Fruit fly (Drosophila melanogaster) whole organism, prepupa: ENCODE measurements around the gene CG7201.
A peak's percentile ranks its signal among the peaks of the same experiment; 100 is the strongest.

Source experiments
- CG10631 ChIP-seq: fragments of 200-800 bp; sonication (Bioruptor generic); optimal IDR thresholded peaks from 2 replicates; lab custom pipeline; 2016; ENCODE audit warnings: missing biosample characterization, missing genetic modification characterization
- CG10669 ChIP-seq: fragments of 200-800 bp; sonication (Bioruptor generic); optimal IDR thresholded peaks from 3 replicates; lab custom pipeline; 2018; ENCODE audit warnings: missing biosample characterization, mild to moderate bottlenecking, missing genetic modification characterization, moderate library complexity
- CG11294 ChIP-seq: fragments of 200-800 bp; sonication (Bioruptor generic); IDR thresholded peaks from 2 replicates; pipeline ENCODE4 v1.3.6; 2022; ENCODE audit warnings: missing biosample characterization, missing genetic modification characterization
- CG15336 ChIP-seq: fragments of 200-800 bp; sonication (Bioruptor generic); IDR thresholded peaks from 2 replicates; pipeline ENCODE4 v1.3.6; 2022; ENCODE audit warnings: missing biosample characterization, missing genetic modification characterization
- CG1621 ChIP-seq: fragments of 200-800 bp; sonication (Bioruptor generic); optimal IDR thresholded peaks from 3 replicates; lab custom pipeline; 2018; ENCODE audit warnings: missing biosample characterization, mild to moderate bottlenecking, missing genetic modification characterization
- CG16779 ChIP-seq: fragments of 200-800 bp; sonication (Bioruptor generic); optimal IDR thresholded peaks from 3 replicates; lab custom pipeline; 2017; ENCODE audit warnings: missing biosample characterization, mild to moderate bottlenecking, missing genetic modification characterization
- CG3032 ChIP-seq: fragments of 200-800 bp; optimal IDR thresholded peaks from 2 replicates; lab custom pipeline; 2019; ENCODE audit warnings: missing biosample characterization, mild to moderate bottlenecking, missing genetic modification characterization, moderate library complexity
- CG31627 ChIP-seq: fragments of 200-800 bp; sonication (Bioruptor generic); optimal IDR thresholded peaks from 3 replicates; lab custom pipeline; 2016; ENCODE audit warnings: missing biosample characterization, missing genetic modification characterization
- CG32006 ChIP-seq: fragments of 200-800 bp; sonication (Bioruptor generic); optimal IDR thresholded peaks from 3 replicates; lab custom pipeline; 2017; ENCODE audit warnings: missing biosample characterization, mild to moderate bottlenecking, missing genetic modification characterization
- CG34406 ChIP-seq: fragments of 200-800 bp; sonication (Bioruptor generic); optimal IDR thresholded peaks from 3 replicates; lab custom pipeline; 2016; ENCODE audit warnings: missing biosample characterization, missing genetic modification characterization
- CG3919 ChIP-seq: fragments of 200-800 bp; sonication (Bioruptor generic); optimal IDR thresholded peaks from 3 replicates; lab custom pipeline; 2016; ENCODE audit warnings: missing biosample characterization, missing genetic modification characterization
- CG6163 ChIP-seq: fragments of 200-800 bp; sonication (Bioruptor generic); IDR thresholded peaks from 3 replicates; pipeline ENCODE4 v1.3.6; 2022; ENCODE audit warnings: missing biosample characterization, missing genetic modification characterization
- CG6276 ChIP-seq: fragments of 200-800 bp; sonication (Bioruptor generic); optimal IDR thresholded peaks from 2 replicates; lab custom pipeline; 2017; ENCODE audit warnings: missing biosample characterization, mild to moderate bottlenecking, missing genetic modification characterization
- CG6792 ChIP-seq: fragments of 200-800 bp; sonication (Bioruptor generic); optimal IDR thresholded peaks from 3 replicates; lab custom pipeline; 2016; ENCODE audit warnings: missing biosample characterization, missing genetic modification characterization
- CG6808 ChIP-seq: fragments of 200-800 bp; sonication (Bioruptor generic); optimal IDR thresholded peaks from 3 replicates; lab custom pipeline; 2017; ENCODE audit warnings: missing biosample characterization, missing genetic modification characterization, mild to moderate bottlenecking, moderate library complexity, missing genetic modification reagents
- CG6854 ChIP-seq: fragments of 200-800 bp; sonication (Bioruptor generic); optimal IDR thresholded peaks from 2 replicates; lab custom pipeline; 2017; ENCODE audit warnings: missing biosample characterization, mild to moderate bottlenecking, missing genetic modification characterization
- CG7368 ChIP-seq: fragments of 200-800 bp; sonication (Bioruptor generic); optimal IDR thresholded peaks from 3 replicates; lab custom pipeline; 2016; ENCODE audit warnings: missing biosample characterization, missing genetic modification characterization
- CG8119 ChIP-seq: fragments of 200-800 bp; sonication (Bioruptor generic); IDR thresholded peaks from 3 replicates; pipeline ENCODE4 v1.3.6; 2022; ENCODE audit warnings: missing biosample characterization, missing genetic modification characterization
- CG8319 ChIP-seq: fragments of 200-800 bp; sonication (Bioruptor generic); optimal IDR thresholded peaks from 3 replicates; lab custom pipeline; 2016; ENCODE audit warnings: missing biosample characterization, missing genetic modification characterization
- CG8632 ChIP-seq: fragments of 200-800 bp; sonication (Bioruptor generic); optimal IDR thresholded peaks from 3 replicates; lab custom pipeline; 2016; ENCODE audit warnings: missing biosample characterization, missing genetic modification characterization
- CG9139 ChIP-seq: fragments of 200-800 bp; sonication (Bioruptor generic); optimal IDR thresholded peaks from 3 replicates; lab custom pipeline; 2017; ENCODE audit warnings: missing biosample characterization, mild to moderate bottlenecking, missing genetic modification characterization
- Eip78C ChIP-seq: fragments of 200-800 bp; sonication (Bioruptor generic); peaks from one replicate; lab custom pipeline; 2016; ENCODE audit warnings: missing biosample characterization, missing genetic modification characterization
- Eip93F ChIP-seq: fragments of 200-800 bp; sonication (Bioruptor generic); optimal IDR thresholded peaks from 2 replicates; lab custom pipeline; 2016; ENCODE audit warnings: missing biosample characterization, mild to moderate bottlenecking, missing genetic modification characterization
- Ets21C ChIP-seq: fragments of 200-800 bp; sonication (Bioruptor generic); optimal IDR thresholded peaks from 3 replicates; lab custom pipeline; 2016; ENCODE audit warnings: missing biosample characterization, missing genetic modification characterization
- Ets96B ChIP-seq: fragments of 200-800 bp; optimal IDR thresholded peaks from 2 replicates; lab custom pipeline; 2019; ENCODE audit warnings: missing biosample characterization, mild to moderate bottlenecking, missing genetic modification characterization, moderate library complexity
- Gug ChIP-seq: fragments of 200-800 bp; sonication (Bioruptor generic); IDR thresholded peaks from 2 replicates; pipeline ENCODE4 v1.3.6; 2022; ENCODE audit warnings: missing biosample characterization, missing genetic modification characterization
- Hr38 ChIP-seq: sonication (Bioruptor generic); optimal IDR thresholded peaks from 2 replicates; lab custom pipeline; 2016; ENCODE audit warnings: missing biosample characterization, missing genetic modification characterization
- Hr4 ChIP-seq: fragments of 200-800 bp; sonication (Bioruptor generic); optimal IDR thresholded peaks from 3 replicates; lab custom pipeline; 2016; ENCODE audit warnings: missing biosample characterization, missing genetic modification characterization
- Lpt ChIP-seq: fragments of 200-800 bp; sonication (Bioruptor generic); optimal IDR thresholded peaks from 3 replicates; lab custom pipeline; 2016; ENCODE audit warnings: missing biosample characterization, missing genetic modification characterization
- Met ChIP-seq: fragments of 200-800 bp; sonication (Bioruptor generic); optimal IDR thresholded peaks from 3 replicates; lab custom pipeline; 2016; ENCODE audit warnings: missing biosample characterization, missing genetic modification characterization
- OdsH ChIP-seq: fragments of 200-800 bp; sonication (Bioruptor generic); optimal IDR thresholded peaks from 3 replicates; lab custom pipeline; 2016; ENCODE audit warnings: missing biosample characterization, missing genetic modification characterization
- Smox ChIP-seq: fragments of 200-800 bp; sonication (Bioruptor generic); optimal IDR thresholded peaks from 3 replicates; lab custom pipeline; 2016; ENCODE audit warnings: missing biosample characterization, missing genetic modification characterization
- Sox102F ChIP-seq: fragments of 200-800 bp; sonication (Bioruptor generic); optimal IDR thresholded peaks from 2 replicates; lab custom pipeline; 2016; ENCODE audit warnings: missing biosample characterization, mild to moderate bottlenecking, missing genetic modification characterization
- Sox15 ChIP-seq: fragments of 200-800 bp; sonication (Bioruptor generic); optimal IDR thresholded peaks from 3 replicates; lab custom pipeline; 2016; ENCODE audit warnings: missing biosample characterization, missing genetic modification characterization
- cyc ChIP-seq: fragments of 200-800 bp; sonication (Bioruptor generic); optimal IDR thresholded peaks from 3 replicates; lab custom pipeline; 2016; ENCODE audit warnings: missing biosample characterization, missing genetic modification characterization
- dac ChIP-seq: fragments of 200-800 bp; sonication (Bioruptor generic); optimal IDR thresholded peaks from 2 replicates; lab custom pipeline; 2017; ENCODE audit warnings: missing biosample characterization, mild to moderate bottlenecking, missing genetic modification characterization
- dsx ChIP-seq: fragments of 200-800 bp; optimal IDR thresholded peaks from 3 replicates; lab custom pipeline; 2019; ENCODE audit warnings: missing biosample characterization, mild to moderate bottlenecking, missing genetic modification characterization, moderate library complexity; ENCODE audit not compliant: poor library complexity, severe bottlenecking
- eg ChIP-seq: fragments of 200-800 bp; sonication (Bioruptor generic); IDR thresholded peaks from 3 replicates; pipeline ENCODE4 v1.3.6; 2022; ENCODE audit warnings: missing biosample characterization, missing genetic modification characterization
- esn ChIP-seq: fragments of 200-800 bp; sonication (Bioruptor generic); optimal IDR thresholded peaks from 2 replicates; lab custom pipeline; 2016; ENCODE audit warnings: missing biosample characterization, mild to moderate bottlenecking, missing genetic modification characterization, moderate library complexity
- fd59A ChIP-seq: fragments of 200-800 bp; sonication (Bioruptor generic); optimal IDR thresholded peaks from 2 replicates; lab custom pipeline; 2017; ENCODE audit warnings: missing biosample characterization, mild to moderate bottlenecking, missing genetic modification characterization, missing genetic modification reagents
- fd85E ChIP-seq: fragments of 200-800 bp; sonication (Bioruptor generic); optimal IDR thresholded peaks from 3 replicates; lab custom pipeline; 2016; ENCODE audit warnings: missing biosample characterization, missing genetic modification characterization
- fkh ChIP-seq: fragments of 200-800 bp; sonication (Bioruptor generic); optimal IDR thresholded peaks from 3 replicates; lab custom pipeline; 2017; ENCODE audit warnings: missing biosample characterization, mild to moderate bottlenecking, missing genetic modification characterization, moderate library complexity
- lz ChIP-seq: fragments of 200-800 bp; sonication (Bioruptor generic); optimal IDR thresholded peaks from 3 replicates; lab custom pipeline; 2016; ENCODE audit warnings: missing biosample characterization, missing genetic modification characterization
- net ChIP-seq: fragments of 200-800 bp; sonication (Bioruptor generic); optimal IDR thresholded peaks from 3 replicates; lab custom pipeline; 2016; ENCODE audit warnings: missing biosample characterization, missing genetic modification characterization
- pdm3 ChIP-seq: fragments of 200-800 bp; sonication (Bioruptor generic); optimal IDR thresholded peaks from 3 replicates; lab custom pipeline; 2016; ENCODE audit warnings: missing biosample characterization, missing genetic modification characterization
- salr ChIP-seq, 2 experiments: fragments of 200-800 bp; sonication (Bioruptor generic); optimal IDR thresholded peaks; 3 replicates each; lab custom pipeline; 2016 to 2018; ENCODE audit warnings: missing biosample characterization in 2 of 2, missing genetic modification characterization in 2 of 2, mild to moderate bottlenecking in 1 of 2
- spab ChIP-seq: fragments of 200-800 bp; sonication (Bioruptor generic); optimal IDR thresholded peaks from 2 replicates; lab custom pipeline; 2017; ENCODE audit warnings: missing biosample characterization, mild to moderate bottlenecking, missing genetic modification characterization, missing genetic modification reagents
- svp ChIP-seq: fragments of 200-800 bp; sonication (Bioruptor generic); peaks from one replicate; lab custom pipeline; 2016; ENCODE audit warnings: missing biosample characterization, missing genetic modification characterization

The CG7201 gene

dm6 chr3L:8296941-8297340 is 1.8 kb upstream of the CG7201 start, which contains the start of gene Rab19 (continued):
- peak; percentile 33 for TF ChIP-seq fkh (GFP tag; lab: Kevin White, UChicago)
- no peak for TF ChIP-seq Gug (GFP tag; lab: Robert Waterston, UW)
- TF ChIP-seq fd85E (GFP tag; lab: Kevin White, UChicago), result no peak
- TF ChIP-seq cyc, result no peak
- TF ChIP-seq esn (GFP tag; lab: Kevin White, UChicago), result no peak
- TF ChIP-seq Sox102F (GFP tag; lab: Kevin White, UChicago), result no peak
- no peak for TF ChIP-seq Hr4

- peak; percentile 63 for TF ChIP-seq CG3919
- no peak for TF ChIP-seq CG8119
- peak; percentile 53 for TF ChIP-seq esn (GFP tag; lab: Kevin White, UChicago)
- no peak for TF ChIP-seq CG11294 (GFP tag; lab: Robert Waterston, UW)
- peak; percentile 13 for TF ChIP-seq CG3032 (tag; lab: Kevin White, UChicago)
- peak; percentile 52 for TF ChIP-seq CG31627 (GFP tag; lab: Kevin White, UChicago)
- peak; percentile 51 for TF ChIP-seq CG8632 (GFP tag; lab: Kevin White, UChicago)
- TF ChIP-seq CG15336 (GFP tag; lab: Robert Waterston, UW), result no peak
- TF ChIP-seq Eip93F, result no peak
- TF ChIP-seq fd85E (GFP tag; lab: Kevin White, UChicago), result no peak
- peak; percentile 36 for TF ChIP-seq CG34406 (GFP tag; lab: Kevin White, UChicago)
- TF ChIP-seq dsx (GFP tag; lab: Kevin White, UChicago), result no peak
- TF ChIP-seq lz (GFP tag; lab: Kevin White, UChicago), result peak; percentile 10
- TF ChIP-seq net (GFP tag; lab: Kevin White, UChicago), result peak; percentile 21
- TF ChIP-seq OdsH (GFP tag; lab: Kevin White, UChicago), result peak; percentile 6
- peak; percentile 37 for TF ChIP-seq pdm3 (GFP tag; lab: Kevin White, UChicago)
- peak; percentile 30 for TF ChIP-seq CG10631 (GFP tag; lab: Kevin White, UChicago)
- TF ChIP-seq svp (GFP tag; lab: Kevin White, UChicago), result peak; percentile 95
- TF ChIP-seq CG6808 (GFP tag; lab: Kevin White, UChicago), result peak; percentile 3
- no peak for TF ChIP-seq dac
- peak; percentile 39 for TF ChIP-seq Met (GFP tag; lab: Kevin White, UChicago)
- TF ChIP-seq Smox, result no peak
- TF ChIP-seq Ets21C (GFP tag; lab: Kevin White, UChicago), result peak; percentile 31
- no peak for TF ChIP-seq Lpt (GFP tag; lab: Kevin White, UChicago)
- TF ChIP-seq CG10669, result no peak
- no peak for TF ChIP-seq CG8319 (GFP tag; lab: Kevin White, UChicago)
- TF ChIP-seq CG6163 (GFP tag; lab: Robert Waterston, UW), result 0 out of 3 replicates have a peak, but pooled peaks have one; percentile 30
- no peak for TF ChIP-seq Sox15 (GFP tag; lab: Kevin White, UChicago)
- TF ChIP-seq CG6792 (GFP tag; lab: Kevin White, UChicago), result peak; percentile 32
- TF ChIP-seq salr (GFP tag; optimal IDR thresholded peaks at IDR 0.05; lab: Kevin White, UChicago), result peak in 1 of 2 experiments; percentile 11
- TF ChIP-seq CG6276 (GFP tag; lab: Kevin White, UChicago), result no peak
- no peak for TF ChIP-seq spab (GFP tag; lab: Kevin White, UChicago)
- TF ChIP-seq CG6854 (GFP tag; lab: Kevin White, UChicago), result peak; percentile 55
- TF ChIP-seq Hr38, result no peak
- peak; percentile 27 for TF ChIP-seq CG1621 (tag; lab: Kevin White, UChicago)
- no peak for TF ChIP-seq Hr4
- TF ChIP-seq CG9139 (GFP tag; lab: Kevin White, UChicago), result no peak
- no peak for TF ChIP-seq eg (GFP tag; lab: Robert Waterston, UW)
- TF ChIP-seq CG32006, result peak; percentile 5
- peak; percentile 86 for TF ChIP-seq fkh (GFP tag; lab: Kevin White, UChicago)
- TF ChIP-seq CG16779 (tag; lab: Kevin White, UChicago), result no peak
- TF ChIP-seq fd59A, result no peak
- TF ChIP-seq Eip78C, result peak; percentile 78
- no peak for TF ChIP-seq Ets96B (tag; lab: Kevin White, UChicago)
- TF ChIP-seq CG7368, result peak; percentile 40
- peak; percentile 9 for TF ChIP-seq cyc
Observed at dm6 chr3L:8289336-8290258, 5.5 kb downstream of the CG7201 start, which contains the start of gene cert. Gene cert, minus strand, starts transcription at chr3L:8289870.
